Fruit fly (Drosophila melanogaster) S2 (cell line): Measurements from ENCODE around the gene CG10638.

Source experiments
- CG8478 ChIP-seq: fragments of >200 bp; optimal IDR thresholded peaks from 2 replicates; lab custom pipeline; 2018
- CTCF ChIP-seq, 2 experiments: fragments of >200 bp; optimal IDR thresholded peaks; 2 replicates each; lab custom pipeline; 2018

Gene CG10638

DNA sequence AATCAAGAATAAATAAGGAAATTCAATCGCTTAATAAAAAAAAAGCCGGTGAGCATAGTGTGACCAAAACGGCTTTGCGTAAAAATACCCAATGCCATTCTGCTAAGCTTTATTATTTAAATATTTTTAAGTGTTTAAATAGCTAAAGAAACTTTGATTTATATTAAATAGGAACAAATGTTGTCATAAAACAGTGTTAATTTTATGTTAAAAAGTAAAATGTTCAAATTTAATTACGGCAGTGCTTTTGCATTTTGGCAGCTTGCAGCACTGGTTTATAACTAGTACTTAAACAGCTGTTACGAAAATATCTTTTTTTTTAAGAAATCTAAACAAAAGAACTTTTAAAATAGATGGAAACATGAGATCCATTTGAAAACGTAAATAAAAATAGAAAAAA, at the start of gene CG10638, which contains the start of gene CG10681:
TSS of gene CG10638 (minus strand) at position 63 of the 400 bp plus-strand sequence.
TSS of gene CG10681 (plus strand) at position 265 of the 400 bp plus-strand sequence.
- TF ChIP-seq CTCF (optimal IDR thresholded peaks at IDR 0.05; lab: Kevin White, UChicago) (no peak), CG8478 (lab: Kevin White, UChicago) (no peak)

DNA sequence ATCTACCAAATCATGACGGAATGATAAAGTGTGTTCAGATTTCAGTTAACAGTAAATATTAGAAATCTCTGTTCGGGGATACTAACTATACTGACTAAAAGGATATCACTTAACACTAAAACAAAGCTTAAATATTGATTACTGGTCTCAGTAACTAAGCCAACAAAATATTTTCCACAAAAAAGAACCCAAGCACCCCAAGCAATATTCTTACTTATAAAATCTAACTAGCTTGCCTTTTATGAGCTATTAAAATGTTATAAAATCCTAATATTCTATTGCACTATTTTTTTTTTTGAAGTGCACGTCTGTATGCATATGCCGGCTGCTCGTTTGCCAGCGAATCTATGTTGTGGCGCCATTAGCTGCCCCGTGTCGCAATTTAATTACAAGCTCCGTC, 48.4 kb upstream of the CG10638 start:
- TF ChIP-seq CG8478 (lab: Kevin White, UChicago) (no peak), CTCF (optimal IDR thresholded peaks at IDR 0.05; lab: Kevin White, UChicago) (no peak)

DNA sequence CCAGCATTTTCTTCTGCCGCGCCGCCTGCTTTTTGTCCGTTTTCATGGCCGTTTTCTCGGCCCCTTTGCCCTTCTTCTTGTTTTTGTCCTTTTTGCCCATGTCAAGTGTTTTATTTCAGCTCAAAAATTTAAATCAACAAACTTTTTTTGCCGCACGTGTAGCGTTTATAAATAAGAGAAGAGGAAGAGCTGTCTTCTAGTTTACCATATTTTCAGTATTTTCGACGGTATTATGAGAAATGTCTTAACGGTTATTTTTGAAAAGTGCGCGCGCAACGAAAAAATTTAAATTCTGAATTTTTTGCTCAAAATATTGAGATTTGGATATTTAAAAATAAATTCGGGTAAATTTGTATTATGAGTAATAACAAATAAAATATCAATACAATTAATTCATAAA, 36.0 kb upstream of the CG10638 start, which contains the start of gene CG4069:
TSS of gene CG4069 (minus strand) at position 193 of the 400 bp plus-strand sequence.
- TF ChIP-seq CG8478 (lab: Kevin White, UChicago) (no peak), CTCF (optimal IDR thresholded peaks at IDR 0.05; lab: Kevin White, UChicago) (no peak)

DNA sequence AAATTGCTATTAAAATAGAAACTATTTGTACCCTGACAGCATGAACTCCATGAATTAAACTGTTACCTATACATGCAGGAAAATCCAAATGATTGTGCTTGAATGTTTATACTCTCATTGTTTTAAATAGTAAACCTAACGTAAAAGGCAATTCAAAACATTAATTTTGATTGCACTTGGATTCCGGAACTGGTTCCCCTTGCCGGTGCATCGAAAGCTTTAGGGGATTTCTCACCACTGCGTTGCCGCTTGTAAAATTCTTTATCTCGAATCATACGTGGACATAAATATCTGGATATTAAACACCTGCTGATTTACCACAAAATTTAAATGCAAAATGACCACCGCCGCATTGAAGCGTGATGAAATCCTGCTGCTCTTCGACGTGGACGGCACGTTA, 33.2 kb upstream of the CG10638 start, which contains the start of gene Pmm2:
TSS of gene Pmm2 (plus strand) at position 273 of the 400 bp plus-strand sequence.
- TF ChIP-seq CG8478 (lab: Kevin White, UChicago) = no peak
- peak in 1 of 2 experiments; percentile 17 for TF ChIP-seq CTCF (optimal IDR thresholded peaks at IDR 0.05; lab: Kevin White, UChicago)

DNA sequence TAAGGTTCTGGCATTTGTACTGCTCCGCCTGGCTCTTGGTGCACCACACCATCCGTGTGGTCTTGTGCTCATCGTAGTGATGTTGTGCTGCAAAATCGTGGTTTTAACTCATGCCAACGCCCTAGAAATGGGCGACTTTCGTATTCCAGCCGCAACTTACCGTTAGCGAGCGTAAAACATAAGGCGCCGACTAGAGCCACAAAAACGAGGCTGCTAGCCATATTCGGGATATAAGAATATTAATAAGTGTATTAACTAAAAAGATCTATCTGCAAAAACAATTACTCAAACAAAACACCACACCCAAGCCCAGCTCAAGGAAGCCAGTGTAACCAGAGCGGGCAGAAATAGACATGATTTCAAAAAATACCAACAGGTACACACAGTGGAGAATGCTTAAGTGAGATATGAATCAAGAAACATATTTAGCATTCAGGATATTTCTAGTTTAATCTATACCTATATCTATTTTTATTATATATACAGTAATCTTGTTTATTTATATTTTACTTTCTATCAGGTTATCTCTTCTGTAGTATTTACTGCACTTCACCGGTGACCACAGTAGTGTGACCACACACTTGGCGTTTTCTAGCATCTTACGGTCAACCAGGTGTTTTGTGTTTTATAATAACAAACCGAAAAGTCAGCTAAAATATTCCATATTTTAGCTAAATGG, 32.4 kb upstream of the CG10638 start, which contains the start of the genes Tsf2 and CG34242:
TSS of gene Tsf2 (minus strand) at position 333 of the 679 bp plus-strand sequence.
TSS of gene CG34242 (plus strand) at position 605 of the 679 bp plus-strand sequence.
- TF ChIP-seq CG8478 (lab: Kevin White, UChicago) (no peak), CTCF (optimal IDR thresholded peaks at IDR 0.05; lab: Kevin White, UChicago) (no peak)

DNA sequence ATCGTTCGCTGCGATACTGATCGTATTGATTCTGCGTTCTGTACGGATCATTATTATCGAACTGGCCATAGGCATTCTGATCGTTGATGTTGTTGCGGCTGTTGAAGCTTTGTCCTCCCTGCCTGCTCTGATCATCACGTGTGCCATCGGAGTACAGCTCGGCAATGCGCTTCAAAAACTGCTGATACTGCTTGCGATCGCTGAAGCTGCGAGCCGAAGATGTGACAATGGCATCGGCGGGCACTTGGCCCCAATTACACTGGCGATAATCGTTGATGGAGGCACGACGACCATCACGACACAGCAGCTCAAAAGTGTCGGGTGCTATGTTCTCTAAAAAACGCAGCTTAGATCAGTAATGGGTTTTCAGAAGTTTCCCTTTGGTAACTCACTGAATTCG, 31.1 kb upstream of the CG10638 start:
- TF ChIP-seq CTCF (optimal IDR thresholded peaks at IDR 0.05; lab: Kevin White, UChicago) = no peak
- TF ChIP-seq CG8478 (lab: Kevin White, UChicago) = no peak

DNA sequence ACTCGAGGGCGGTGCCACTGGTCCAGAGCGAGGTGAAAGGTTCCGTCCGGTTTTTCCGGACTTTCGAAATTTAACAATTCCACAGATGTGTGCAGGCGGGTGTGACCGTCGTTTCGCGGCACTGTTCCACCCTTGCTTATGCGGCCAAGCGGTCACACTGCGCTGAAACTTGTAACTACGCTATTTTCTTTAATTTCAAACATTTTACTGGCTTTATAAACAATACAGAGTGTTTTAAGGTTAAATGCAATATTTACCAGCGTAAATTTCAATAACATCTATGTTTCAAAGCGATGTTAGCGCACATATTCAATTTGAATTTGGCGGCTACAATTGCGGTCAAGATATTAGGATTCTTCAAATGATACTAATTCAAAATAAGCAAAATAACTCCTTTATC, 28.9 kb upstream of the CG10638 start, which contains the start of gene nst:
TSS of gene nst (minus strand) at position 128 of the 400 bp plus-strand sequence.
- no peak for TF ChIP-seq CTCF (optimal IDR thresholded peaks at IDR 0.05; lab: Kevin White, UChicago)
- TF ChIP-seq CG8478 (lab: Kevin White, UChicago) = no peak

DNA sequence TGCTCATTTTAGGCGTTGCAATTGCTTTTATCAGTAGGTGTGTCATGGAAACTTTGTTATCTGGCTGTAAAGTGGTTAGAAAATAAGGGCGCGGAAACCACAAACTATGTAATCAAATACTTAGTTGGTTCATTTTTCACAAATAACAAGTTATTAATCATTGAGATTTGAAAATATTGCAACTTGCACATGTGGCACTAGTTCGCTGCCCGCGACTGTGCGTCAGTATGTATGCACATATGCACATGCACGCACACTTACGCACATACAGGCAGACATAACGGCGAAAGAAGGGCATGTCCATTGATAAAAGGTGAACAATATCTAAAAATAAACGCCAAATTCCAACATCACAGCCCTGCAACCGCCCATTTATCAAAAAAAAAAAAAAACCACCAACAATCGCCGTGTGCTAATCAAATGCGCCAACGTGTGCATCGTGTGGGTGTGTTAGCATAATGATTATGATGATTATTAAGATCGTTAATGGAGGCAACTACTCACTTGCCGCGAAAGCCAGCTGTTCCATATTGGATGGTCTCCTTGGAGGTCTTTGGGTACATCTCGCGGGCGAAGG, 28.4 kb upstream of the CG10638 start:
- TF ChIP-seq CTCF (optimal IDR thresholded peaks at IDR 0.05; lab: Kevin White, UChicago) (no peak), CG8478 (lab: Kevin White, UChicago) (no peak)

DNA sequence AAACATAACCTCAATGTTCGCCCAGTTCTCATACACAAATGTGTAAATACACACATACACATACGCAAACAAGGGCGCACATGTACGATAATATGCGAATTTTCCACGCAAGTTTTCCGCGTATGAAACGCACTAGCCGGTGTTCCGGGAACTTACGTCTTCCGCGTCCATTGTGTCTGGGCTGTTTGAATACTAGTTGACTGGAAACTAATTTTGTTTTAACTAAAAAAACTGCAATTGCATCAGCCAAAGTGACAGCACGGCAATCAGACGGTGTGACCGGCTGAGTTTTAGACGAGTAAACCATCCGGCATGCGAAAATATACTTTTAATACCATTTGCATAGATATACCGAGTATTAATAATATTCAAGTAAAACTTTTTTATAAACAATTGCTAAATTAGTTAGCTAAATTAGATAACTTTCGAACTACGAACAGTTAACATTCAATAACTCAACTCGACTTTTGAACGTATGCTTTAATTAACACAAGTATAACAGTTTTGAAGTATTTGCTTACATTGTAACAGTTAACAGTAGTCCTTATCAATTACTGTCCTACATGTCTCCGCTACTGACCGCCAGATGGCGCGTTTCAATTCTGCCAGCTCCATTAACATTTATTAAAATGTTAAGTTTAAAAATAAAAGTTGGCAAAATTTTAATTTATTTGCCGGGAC, 25.5 kb upstream of the CG10638 start, which contains the start of gene eIF2beta:
TSS of gene eIF2beta (minus strand) at position 299 of the 681 bp plus-strand sequence.
- peak; percentile 77 to 91 for TF ChIP-seq CTCF (optimal IDR thresholded peaks at IDR 0.05; lab: Kevin White, UChicago)
- TF ChIP-seq CG8478 (lab: Kevin White, UChicago) = no peak

DNA sequence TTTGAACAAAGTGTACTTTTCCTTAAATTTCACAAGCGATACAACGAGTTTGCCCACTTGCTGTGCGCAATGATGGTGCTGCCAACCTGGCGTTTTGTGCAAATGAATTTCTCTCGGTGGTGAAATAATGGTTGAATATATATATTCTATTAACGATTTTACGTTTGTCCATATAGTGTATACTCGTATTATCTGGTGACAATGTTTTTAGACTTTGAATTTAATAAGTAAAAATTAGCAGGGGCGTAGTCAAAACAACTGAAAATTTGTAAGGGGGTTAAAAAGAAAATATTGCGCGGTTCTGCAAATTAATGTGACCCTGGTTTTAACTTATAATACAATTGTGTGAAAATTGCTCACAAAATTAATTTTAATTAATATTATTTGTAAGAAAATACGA, 22.8 kb upstream of the CG10638 start, which contains the start of the genes ver and Gcn5:
TSS of gene ver (plus strand) at position 47 of the 400 bp plus-strand sequence.
TSS of gene Gcn5 (minus strand) at position 74 of the 400 bp plus-strand sequence.
- no peak for TF ChIP-seq CG8478 (lab: Kevin White, UChicago)
- no peak for TF ChIP-seq CTCF (optimal IDR thresholded peaks at IDR 0.05; lab: Kevin White, UChicago)

DNA sequence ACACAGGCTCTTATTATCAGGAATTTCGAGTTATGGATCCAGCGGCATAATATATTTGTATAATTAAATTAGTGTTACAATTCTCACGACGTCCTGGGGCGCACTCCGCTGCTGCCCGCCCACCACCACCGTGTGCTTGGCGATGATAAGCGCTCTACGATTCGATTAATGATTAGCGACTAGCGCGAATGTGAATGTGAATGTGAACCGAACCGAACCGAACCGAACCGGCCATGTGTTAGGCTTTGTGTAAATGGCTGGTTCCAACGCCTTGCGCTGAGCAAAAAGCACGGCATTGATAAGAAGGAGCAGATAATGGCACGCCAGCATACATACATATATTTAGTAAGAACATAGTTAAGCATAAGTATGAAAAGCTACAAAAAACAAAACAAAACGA, 18.2 kb upstream of the CG10638 start:
- no peak for TF ChIP-seq CTCF (optimal IDR thresholded peaks at IDR 0.05; lab: Kevin White, UChicago)
- TF ChIP-seq CG8478 (lab: Kevin White, UChicago) = no peak

DNA sequence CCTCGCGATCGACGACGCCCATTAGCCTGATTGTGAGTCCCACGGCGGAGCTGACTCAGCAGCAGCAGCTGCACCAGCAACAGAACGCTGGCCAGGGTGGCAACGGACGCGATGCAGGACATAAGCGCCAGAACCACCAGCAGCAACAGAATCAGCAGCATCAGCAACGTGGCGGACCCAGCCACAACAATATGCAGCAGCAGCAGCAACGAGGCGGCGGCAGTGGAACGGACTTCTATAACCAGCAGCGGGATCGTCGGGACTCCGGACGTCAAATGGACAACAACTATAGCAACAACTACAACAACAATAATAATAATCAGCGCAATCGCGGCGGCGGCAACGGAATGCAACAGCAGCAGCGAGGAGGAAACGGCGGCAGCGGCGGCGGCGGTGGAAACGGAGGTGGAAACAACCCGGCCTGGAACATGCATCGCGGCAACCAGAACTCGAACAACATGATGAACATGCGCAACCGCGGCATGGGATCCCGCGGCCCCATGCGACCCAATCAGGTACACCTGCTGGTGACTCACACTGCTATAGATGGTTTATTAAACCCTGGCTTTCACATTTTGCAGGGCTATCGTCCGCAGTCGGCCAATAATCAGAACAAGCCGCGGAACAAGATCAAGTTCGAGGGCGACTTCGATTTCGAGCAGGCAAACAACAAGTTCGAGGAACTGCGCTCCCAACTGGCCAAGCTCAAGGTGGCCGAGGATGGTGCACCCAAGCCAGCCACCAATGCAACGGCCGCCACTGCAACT, 16.5 kb upstream of the CG10638 start:
- no peak for TF ChIP-seq CG8478 (lab: Kevin White, UChicago)

DNA sequence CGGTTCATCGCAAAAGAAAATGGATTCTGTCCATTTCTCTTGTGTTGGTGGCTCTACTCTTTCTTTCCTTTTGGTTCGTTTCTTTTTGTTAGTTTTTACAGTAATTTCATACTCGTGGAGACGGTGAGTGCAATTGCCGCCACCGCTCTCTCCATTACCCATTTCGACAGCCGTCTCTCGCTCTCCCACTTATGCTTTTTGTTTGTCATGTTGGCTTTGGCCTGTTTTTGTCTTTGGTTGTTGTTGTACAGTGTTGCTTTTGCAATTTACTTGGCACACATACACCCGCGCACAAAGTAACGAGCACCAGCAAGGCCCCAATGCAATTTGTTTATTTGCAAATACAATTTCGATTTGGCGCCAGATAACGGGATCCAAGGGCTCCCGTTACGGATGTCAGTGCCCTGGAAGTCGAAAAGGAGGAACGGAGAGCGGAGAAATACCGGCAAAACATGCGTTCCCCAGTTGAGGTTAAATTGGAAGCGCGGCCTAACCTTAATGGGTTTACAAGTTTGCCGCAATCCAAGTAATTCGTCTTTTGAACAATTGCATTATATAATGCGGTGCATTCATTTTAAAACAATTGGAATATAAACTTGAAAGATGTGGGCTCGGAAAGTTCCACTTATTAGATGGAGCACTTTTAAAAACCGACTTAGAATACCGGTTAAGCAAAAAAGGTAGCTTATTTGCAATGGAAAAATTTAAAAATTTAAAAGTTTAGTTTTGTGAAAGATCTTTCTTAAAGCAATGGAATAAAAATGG, 14.8 kb upstream of the CG10638 start:
- TF ChIP-seq CG8478 (lab: Kevin White, UChicago) (no peak), CTCF (optimal IDR thresholded peaks at IDR 0.05; lab: Kevin White, UChicago) (no peak)
